Worm (Caenorhabditis elegans) whole organism, L1 larva: ENCODE results near the gene Y56A3A.28.

ENCODE experiments used
- ceh-88 ChIP-seq: fragments of 200-800 bp; sonication (Bioruptor generic); IDR thresholded peaks from 2 replicates; pipeline ENCODE4 v1.3.6; 2022; ENCODE audit warnings: missing genetic modification characterization, missing compliant biosample characterization
- elt-3 ChIP-seq, 6 experiments: fragments of 150-350 bp in 1 of 6; sonication (generic microtip); optimal IDR thresholded peaks; 2 replicates each; lab custom pipeline; 2017 to 2018; ENCODE audit warnings: missing biosample characterization in 6 of 6, missing genetic modification characterization in 6 of 6, inconsistent platforms in 1 of 6
- fkh-10 ChIP-seq: sonication (generic microtip); optimal IDR thresholded peaks from 2 replicates; lab custom pipeline; 2017; ENCODE audit warnings: missing biosample characterization, missing genetic modification reagents, missing genetic modification characterization
- hpl-2 ChIP-seq: fragments of 150-350 bp; optimal IDR thresholded peaks from 2 replicates; lab custom pipeline; 2014; ENCODE audit warnings: missing biosample characterization, missing genetic modification reagents, missing genetic modification characterization
- pag-3 ChIP-seq: sonication (generic microtip); optimal IDR thresholded peaks from 2 replicates; lab custom pipeline; 2017; ENCODE audit warnings: missing genetic modification characterization, mild to moderate bottlenecking, missing compliant biosample characterization, antibody characterized with exemption, borderline replicate concordance; ENCODE audit not compliant: insufficient read depth
- skn-1 ChIP-seq: fragments of 150-350 bp; optimal IDR thresholded peaks from 2 replicates; lab custom pipeline; 2014; ENCODE audit warnings: missing biosample characterization, missing genetic modification characterization
- snpc-4 ChIP-seq: fragments of 150-350 bp; optimal IDR thresholded peaks from 2 replicates; lab custom pipeline; 2014; ENCODE audit warnings: missing biosample characterization, missing genetic modification characterization
- tbx-2 ChIP-seq: sonication (generic microtip); optimal IDR thresholded peaks from 2 replicates; lab custom pipeline; 2016; ENCODE audit warnings: missing genetic modification characterization, missing compliant biosample characterization
- unc-130 ChIP-seq: fragments of 150-350 bp; optimal IDR thresholded peaks from 2 replicates; lab custom pipeline; 2017; ENCODE audit warnings: missing biosample characterization, missing genetic modification characterization, inconsistent platforms
- unc-62 ChIP-seq: fragments of 150-350 bp; optimal IDR thresholded peaks from 2 replicates; lab custom pipeline; 2014; ENCODE audit warnings: missing biosample characterization, missing genetic modification reagents, missing genetic modification characterization
- zag-1 ChIP-seq: fragments of 150-350 bp; optimal IDR thresholded peaks from 2 replicates; lab custom pipeline; 2014; ENCODE audit warnings: missing biosample characterization, missing genetic modification characterization

- TF ChIP-seq zag-1 (no peak), hpl-2 (GFP tag; lab: Kevin White, UChicago) (no peak), elt-3 (tag; optimal IDR thresholded peaks at IDR 0.05; lab: Kevin White, UChicago) (no peak), tbx-2 (tag; lab: Kevin White, UChicago) (no peak), pag-3 (tag; lab: Kevin White, UChicago) (no peak), fkh-10 (GFP tag; lab: Kevin White, UChicago) (no peak), unc-130 (tag; lab: Kevin White, UChicago) (no peak), unc-62 (GFP tag; lab: Kevin White, UChicago) (no peak), skn-1 (tag; lab: Kevin White, UChicago) (no peak), snpc-4 (no peak), ceh-88 (GFP tag; lab: Robert Waterston, UW) (no peak)
Measured at ce11 chrIII:11918247-11918769, 52.9 kb downstream of the Y56A3A.28 start, which contains the start of gene znf-593.
